Worm (Caenorhabditis elegans) whole organism, late embryonic: ENCODE data around the gene F58A4.2.

ENCODE experiments used
- K02D7.2 ChIP-seq: sonication (generic microtip); optimal IDR thresholded peaks from 2 replicates; lab custom pipeline; 2017; ENCODE audit warnings: mild to moderate bottlenecking, missing genetic modification characterization, missing compliant biosample characterization
- ceh-19 ChIP-seq: fragments of 200-800 bp; sonication (Bioruptor generic); optimal IDR thresholded peaks from 2 replicates; lab custom pipeline; 2018; ENCODE audit warnings: mild to moderate bottlenecking, missing genetic modification characterization, missing compliant biosample characterization
- ceh-45 ChIP-seq: fragments of 200-800 bp; sonication (Bioruptor generic); IDR thresholded peaks from 2 replicates; pipeline ENCODE4 v1.3.6; 2022; ENCODE audit warnings: missing genetic modification reagents, missing genetic modification characterization, missing compliant biosample characterization
- hlh-30 ChIP-seq: sonication (generic microtip); optimal IDR thresholded peaks from 2 replicates; lab custom pipeline; 2017; ENCODE audit warnings: antibody characterized with exemption, missing genetic modification characterization, missing compliant biosample characterization; ENCODE audit not compliant: insufficient read depth
- lim-6 ChIP-seq: sonication (generic microtip); optimal IDR thresholded peaks from 2 replicates; lab custom pipeline; 2016; ENCODE audit warnings: missing genetic modification characterization, missing compliant biosample characterization
- nfya-1 ChIP-seq: sonication (generic microtip); optimal IDR thresholded peaks from 2 replicates; lab custom pipeline; 2017; ENCODE audit warnings: missing genetic modification characterization, mild to moderate bottlenecking, missing compliant biosample characterization, antibody characterized with exemption, moderate library complexity
- pha-4 ChIP-seq: fragments of 150-350 bp; optimal IDR thresholded peaks from 2 replicates; lab custom pipeline; 2018; ENCODE audit warnings: missing biosample characterization, missing genetic modification reagents, missing genetic modification characterization
- ztf-16 ChIP-seq: sonication (generic microtip); optimal IDR thresholded peaks from 2 replicates; lab custom pipeline; 2017; ENCODE audit warnings: missing genetic modification characterization, missing compliant biosample characterization

- no peak for TF ChIP-seq ceh-45 (GFP tag; lab: Robert Waterston, UW)
- TF ChIP-seq ztf-16 (tag; lab: Kevin White, UChicago) = no peak
- no peak for TF ChIP-seq hlh-30 (tag; lab: Kevin White, UChicago)
- no peak for TF ChIP-seq nfya-1 (tag; lab: Kevin White, UChicago)
- no peak for TF ChIP-seq ceh-19
- TF ChIP-seq pha-4 (tag; lab: Kevin White, UChicago) = no peak
- TF ChIP-seq K02D7.2 (tag; lab: Kevin White, UChicago) = no peak
- TF ChIP-seq lim-6 (tag; lab: Kevin White, UChicago) = no peak
Measured at ce11 chrIII:9608650-9609049, 8.1 kb upstream of the F58A4.2 start, which contains the start of gene clec-161.
